Fruit fly (Drosophila melanogaster) Kc167 (cell line): ENCODE data around the gene pn.

ENCODE experiments used
- Myc ChIP-seq: fragments of >200 bp; optimal IDR thresholded peaks from 2 replicates; lab custom pipeline; 2017; ENCODE audit warnings: missing external identifiers
- Sin3A ChIP-seq: fragments of >200 bp; optimal IDR thresholded peaks from 2 replicates; lab custom pipeline; 2018; ENCODE audit warnings: missing external identifiers
- h ChIP-seq: fragments of >200 bp; optimal IDR thresholded peaks from 3 replicates; lab custom pipeline; 2018; ENCODE audit warnings: missing external identifiers
- psq ChIP-seq: fragments of >200 bp; optimal IDR thresholded peaks from 2 replicates; lab custom pipeline; 2017; ENCODE audit warnings: missing external identifiers
- ttk ChIP-seq: sonication (Bioruptor generic); optimal IDR thresholded peaks from 2 replicates; lab custom pipeline; 2017; ENCODE audit warnings: missing external identifiers

dm6 chrX:2186555-2186954 lies 5.5 kb downstream of the pn start, which contains the start of gene CG17777:
- TF ChIP-seq Myc (lab: Kevin White, UChicago) (no peak), h (lab: Kevin White, UChicago) (no peak), ttk (lab: Kevin White, UChicago) (no peak), Sin3A (lab: Kevin White, UChicago) (no peak), psq (lab: Kevin White, UChicago) (no peak)
